Fruit fly (Drosophila melanogaster) whole organism, wandering third instar larva: ENCODE data around the gene CG42337.
A peak's percentile ranks its signal among the peaks of the same experiment; 100 is the strongest.

Experiments used
- Abd-B ChIP-seq: fragments of >200 bp; optimal IDR thresholded peaks from 2 replicates; lab custom pipeline; 2017; ENCODE audit warnings: missing biosample characterization, missing genetic modification characterization
- CG32264 ChIP-seq: fragments of 200-800 bp; sonication (Bioruptor generic); optimal IDR thresholded peaks from 2 replicates; lab custom pipeline; 2016; ENCODE audit warnings: missing biosample characterization, missing genetic modification characterization
- CG9705 ChIP-seq: fragments of 200-800 bp; sonication (Bioruptor generic); optimal IDR thresholded peaks from 2 replicates; lab custom pipeline; 2018; ENCODE audit warnings: missing biosample characterization, mild to moderate bottlenecking, missing genetic modification characterization
- CrebA ChIP-seq: fragments of 200-800 bp; sonication (Bioruptor generic); optimal IDR thresholded peaks from 2 replicates; lab custom pipeline; 2016; ENCODE audit warnings: missing biosample characterization, mild to moderate bottlenecking, missing genetic modification characterization, borderline replicate concordance
- Dfd ChIP-seq: fragments of >200 bp; optimal IDR thresholded peaks from 2 replicates; lab custom pipeline; 2017; ENCODE audit warnings: missing biosample characterization, missing genetic modification characterization
- Dif ChIP-seq: fragments of 200-275, 200-300 bp; sonication (Bioruptor generic); optimal IDR thresholded peaks from 2 replicates; lab custom pipeline; 2018; ENCODE audit warnings: missing biosample characterization, missing genetic modification characterization; ENCODE audit not compliant: partially characterized antibody
- GATAd ChIP-seq: sonication (Bioruptor generic); optimal IDR thresholded peaks from 2 replicates; lab custom pipeline; 2016; ENCODE audit warnings: missing biosample characterization, missing genetic modification characterization
- Hr83 ChIP-seq: fragments of 200-300 bp; sonication (Bioruptor generic); optimal IDR thresholded peaks from 2 replicates; lab custom pipeline; 2016; ENCODE audit warnings: missing biosample characterization, mild to moderate bottlenecking, missing genetic modification characterization, moderate library complexity; ENCODE audit not compliant: poor library complexity, severe bottlenecking
- Jra ChIP-seq: sonication (Bioruptor generic); optimal IDR thresholded peaks from 2 replicates; lab custom pipeline; 2016; ENCODE audit warnings: missing biosample characterization, missing genetic modification characterization
- Myc ChIP-seq: fragments of >200 bp; optimal IDR thresholded peaks from 2 replicates; lab custom pipeline; 2017
- N ChIP-seq: fragments of >200 bp; optimal IDR thresholded peaks from 2 replicates; lab custom pipeline; 2018; ENCODE audit warnings: missing biosample characterization, missing external identifiers, missing genetic modification characterization
- Sp1 ChIP-seq: fragments of 200-800 bp; sonication (Bioruptor generic); optimal IDR thresholded peaks from 3 replicates; lab custom pipeline; 2019; ENCODE audit warnings: missing biosample characterization, mild to moderate bottlenecking, missing genetic modification characterization, moderate library complexity
- Vsx2 ChIP-seq: fragments of 200-300, 225-300 bp; sonication (Bioruptor generic); optimal IDR thresholded peaks from 2 replicates; lab custom pipeline; 2018; ENCODE audit warnings: missing biosample characterization, missing genetic modification characterization; ENCODE audit not compliant: partially characterized antibody
- br ChIP-seq: fragments of 200-800 bp; sonication (Bioruptor generic); optimal IDR thresholded peaks from 2 replicates; lab custom pipeline; 2016; ENCODE audit warnings: missing biosample characterization, missing genetic modification characterization
- brk ChIP-seq: fragments of 200-800 bp; sonication (Bioruptor generic); optimal IDR thresholded peaks from 2 replicates; lab custom pipeline; 2016; ENCODE audit warnings: missing biosample characterization, mild to moderate bottlenecking, missing genetic modification characterization
- dl ChIP-seq, 2 experiments: fragments of 175-275, 200-275 bp in 1 of 2; fragments of 200-275 bp in 1 of 2; sonication (Bioruptor generic); optimal IDR thresholded peaks; lab custom pipeline; 2018; ENCODE audit warnings: mild to moderate bottlenecking in 2 of 2, missing biosample characterization in 2 of 2, missing genetic modification characterization in 2 of 2, moderate library complexity in 2 of 2; ENCODE audit not compliant: partially characterized antibody in 2 of 2, insufficient read depth in 1 of 2
- dmrt93B ChIP-seq: fragments of 200-800 bp; sonication (Bioruptor generic); optimal IDR thresholded peaks from 2 replicates; lab custom pipeline; 2018; ENCODE audit warnings: missing biosample characterization, mild to moderate bottlenecking, missing genetic modification characterization
- dsf ChIP-seq: sonication (Bioruptor generic); optimal IDR thresholded peaks from 2 replicates; lab custom pipeline; 2016; ENCODE audit warnings: missing biosample characterization, missing genetic modification characterization, borderline replicate concordance
- foxo ChIP-seq, 2 experiments: fragments of 200-800 bp; sonication (Bioruptor generic); optimal IDR thresholded peaks; 2 replicates in 1 of 2; 3 replicates in 1 of 2; lab custom pipeline; 2016 to 2017; ENCODE audit warnings: missing biosample characterization in 2 of 2, missing genetic modification characterization in 2 of 2
- fru ChIP-seq: fragments of 200-800 bp; sonication (Bioruptor generic); optimal IDR thresholded peaks from 3 replicates; lab custom pipeline; 2016; ENCODE audit warnings: missing biosample characterization, mild to moderate bottlenecking, missing genetic modification characterization
- h ChIP-seq: fragments of 200-800 bp; sonication (Bioruptor generic); optimal IDR thresholded peaks from 3 replicates; lab custom pipeline; 2016; ENCODE audit warnings: missing biosample characterization, mild to moderate bottlenecking, missing genetic modification characterization
- jim ChIP-seq: fragments of 175-275, 200-325 bp; sonication (Bioruptor generic); optimal IDR thresholded peaks from 2 replicates; lab custom pipeline; 2016; ENCODE audit warnings: missing biosample characterization, mild to moderate bottlenecking, missing genetic modification characterization
- lola ChIP-seq: fragments of >200 bp; optimal IDR thresholded peaks from 2 replicates; lab custom pipeline; 2017; ENCODE audit warnings: missing biosample characterization, missing genetic modification characterization
- pan ChIP-seq: fragments of >200 bp; optimal IDR thresholded peaks from 2 replicates; lab custom pipeline; 2017
- rgr ChIP-seq: fragments of 200-800 bp; sonication (Bioruptor generic); optimal IDR thresholded peaks from 3 replicates; lab custom pipeline; 2016; ENCODE audit warnings: missing biosample characterization, mild to moderate bottlenecking, missing genetic modification characterization
- sage ChIP-seq: fragments of 200-800 bp; sonication (Bioruptor generic); optimal IDR thresholded peaks from 2 replicates; lab custom pipeline; 2016; ENCODE audit warnings: missing biosample characterization, mild to moderate bottlenecking, missing genetic modification characterization
- usp ChIP-seq: fragments of >200 bp; optimal IDR thresholded peaks from 2 replicates; lab custom pipeline; 2017; ENCODE audit warnings: missing biosample characterization, missing genetic modification characterization

CG42337 gene

DNA sequence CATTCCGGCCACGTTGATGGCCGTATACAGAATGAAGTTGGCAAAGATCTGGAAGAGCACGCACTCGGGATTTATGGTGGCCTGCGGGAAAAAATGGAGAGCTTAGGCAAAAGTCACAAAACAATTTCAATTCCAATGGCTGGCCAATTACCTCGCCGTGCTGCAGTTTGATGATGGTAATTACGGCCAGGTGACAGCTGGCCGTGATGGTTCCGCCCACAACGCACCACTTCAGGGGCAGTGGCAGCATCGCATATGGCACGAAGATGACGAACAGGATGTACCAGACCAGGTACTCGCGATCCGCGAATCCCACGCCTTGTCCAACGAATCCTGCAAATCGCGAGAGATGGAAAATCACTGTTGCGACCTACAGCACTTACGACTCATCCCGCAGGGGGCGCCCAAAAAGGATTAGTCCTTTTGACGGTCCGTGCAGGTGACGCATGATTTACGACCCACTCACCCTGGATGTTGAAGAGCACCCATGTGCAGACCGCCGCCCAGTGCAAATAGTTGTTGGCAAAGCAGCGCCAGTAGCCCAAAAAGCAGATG is 47.2 kb downstream of the CG42337 start:
- no peak for TF ChIP-seq Hr83 (GFP tag; lab: Kevin White, UChicago)
- no peak for TF ChIP-seq Abd-B (GFP tag; lab: Kevin White, UChicago)
- TF ChIP-seq jim (GFP tag; lab: Kevin White, UChicago), result no peak
- TF ChIP-seq Dif, result no peak
- TF ChIP-seq usp (GFP tag; lab: Kevin White, UChicago), result no peak
- no peak for TF ChIP-seq fru (GFP tag; lab: Kevin White, UChicago)
- no peak for TF ChIP-seq CG32264 (GFP tag; lab: Kevin White, UChicago)
- TF ChIP-seq foxo (GFP tag; optimal IDR thresholded peaks at IDR 0.05; lab: Kevin White, UChicago), result no peak
- TF ChIP-seq dsf (GFP tag; lab: Kevin White, UChicago), result no peak
- no peak for TF ChIP-seq rgr (GFP tag; lab: Kevin White, UChicago)
- TF ChIP-seq CG9705 (GFP tag; lab: Kevin White, UChicago), result no peak
- TF ChIP-seq lola (GFP tag; lab: Kevin White, UChicago), result no peak
- TF ChIP-seq h (GFP tag; lab: Kevin White, UChicago), result no peak
- TF ChIP-seq pan, result no peak

DNA sequence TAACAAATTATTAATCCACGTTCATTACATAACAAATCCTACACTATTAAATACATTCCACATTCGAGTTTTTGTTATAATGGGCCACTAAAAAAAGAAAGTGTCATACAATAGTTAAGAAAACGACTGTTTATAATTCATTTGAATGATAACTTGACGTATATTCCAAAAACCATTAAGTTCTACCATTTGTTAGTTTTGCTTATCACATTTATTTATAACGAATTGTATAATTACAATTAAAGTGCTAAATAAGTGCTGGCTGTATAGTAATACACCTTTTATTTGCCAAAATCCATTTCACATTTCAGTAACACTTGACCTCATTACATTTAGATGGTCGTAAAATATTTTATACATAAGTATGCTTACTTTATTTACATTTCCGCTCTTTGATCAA is 56.9 kb downstream of the CG42337 start, which contains the start of gene CG10565:
Gene CG10565 (minus strand): TSS at position 101 of the 400 bp plus-strand sequence.
- no peak for TF ChIP-seq CG9705 (GFP tag; lab: Kevin White, UChicago)
- no peak for TF ChIP-seq rgr (GFP tag; lab: Kevin White, UChicago)
- TF ChIP-seq Jra (GFP tag; lab: Kevin White, UChicago), result no peak
- TF ChIP-seq Vsx2 (GFP tag; lab: Kevin White, UChicago), result no peak
- TF ChIP-seq sage (GFP tag; lab: Kevin White, UChicago), result no peak
- TF ChIP-seq brk (GFP tag; lab: Kevin White, UChicago), result no peak
- TF ChIP-seq fru (GFP tag; lab: Kevin White, UChicago), result no peak
- TF ChIP-seq Myc (lab: Kevin White, UChicago), result no peak
- TF ChIP-seq Dfd (GFP tag; lab: Kevin White, UChicago), result no peak
- no peak for TF ChIP-seq br (GFP tag; lab: Kevin White, UChicago)
- TF ChIP-seq jim (GFP tag; lab: Kevin White, UChicago), result no peak
- no peak for TF ChIP-seq dmrt93B (GFP tag; lab: Kevin White, UChicago)
- no peak for TF ChIP-seq GATAd (GFP tag; lab: Kevin White, UChicago)
- no peak for TF ChIP-seq N (GFP tag; lab: Kevin White, UChicago)

DNA sequence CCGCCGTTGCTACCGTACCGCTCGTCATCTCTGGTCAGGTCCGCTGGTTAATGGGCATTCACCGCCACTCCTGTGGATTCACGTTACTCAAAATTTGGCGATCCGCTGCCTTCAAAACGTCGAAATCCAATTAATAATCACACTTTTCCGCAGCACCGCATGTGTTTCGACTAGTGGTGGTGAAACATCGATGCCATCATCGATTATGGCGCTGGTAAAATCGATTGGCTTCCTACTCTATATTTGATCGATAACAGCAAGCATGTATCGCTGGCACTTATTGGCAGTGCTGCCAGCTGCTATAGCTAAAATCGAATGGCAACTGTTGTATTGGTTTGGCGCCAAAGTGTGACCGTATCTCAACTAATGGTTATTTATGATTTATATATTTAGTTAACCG is 57.3 kb downstream of the CG42337 start:
- TF ChIP-seq CrebA, result peak; percentile 8
- TF ChIP-seq Dif, result peak; percentile 12
- no peak for TF ChIP-seq brk (GFP tag; lab: Kevin White, UChicago)
- TF ChIP-seq h (GFP tag; lab: Kevin White, UChicago), result no peak
- TF ChIP-seq Hr83 (GFP tag; lab: Kevin White, UChicago), result peak; percentile 55
- TF ChIP-seq Myc (lab: Kevin White, UChicago), result peak; percentile 51
- no peak for TF ChIP-seq Sp1 (GFP tag; lab: Kevin White, UChicago)
- TF ChIP-seq fru (GFP tag; lab: Kevin White, UChicago), result no peak
- no peak for TF ChIP-seq br (GFP tag; lab: Kevin White, UChicago)
- TF ChIP-seq dl (GFP tag; optimal IDR thresholded peaks at IDR 0.05; lab: Kevin White, UChicago; ENCODE audit: insufficient read depth in 1 of 2, partially characterized antibody in 2 of 2), result no peak
